Fruit fly (Drosophila melanogaster): ENCODE results near the gene CG5004.
A peak's percentile ranks its signal among the peaks of the same experiment; 100 is the strongest.

The CG5004 gene

dm6 chrX:17125017-17125821, 17.8 kb downstream of the CG5004 start (continued):
- TF ChIP-seq B-H1 (GFP tag; IDR thresholded peaks at IDR 0.05): peak; percentile 53; the same call in 2 of the 3 replicates
- no peak for TF ChIP-seq CG2116 (GFP tag; optimal IDR thresholded peaks at IDR 0.05)
- TF ChIP-seq Dek (tag; optimal IDR thresholded peaks at IDR 0.05): peak; percentile 47
- peak; percentile 65; the same call in 2 of the 3 replicates for TF ChIP-seq zfh1 (GFP tag; IDR thresholded peaks at IDR 0.05)
- peak; percentile 1 for TF ChIP-seq HLH54F (GFP tag; optimal IDR thresholded peaks at IDR 0.05)
- TF ChIP-seq CG8765 (GFP tag; IDR thresholded peaks at IDR 0.05): peak; percentile 58; the same call in 1 of the 2 replicates
- TF ChIP-seq CG2202 (tag; optimal IDR thresholded peaks at IDR 0.05): peak; percentile 2
- TF ChIP-seq CG4820 (GFP tag; optimal IDR thresholded peaks at IDR 0.05): peak; percentile 27
- peak; percentile 9 for TF ChIP-seq Max (GFP tag; optimal IDR thresholded peaks at IDR 0.05)
- TF ChIP-seq BtbVII (GFP tag; optimal IDR thresholded peaks at IDR 0.05): peak; percentile 86
- TF ChIP-seq Mrtf (GFP tag; IDR thresholded peaks at IDR 0.05): 0 out of 3 replicates have a peak, but pooled peaks have one; percentile 40
- TF ChIP-seq CG15514 (GFP tag; optimal IDR thresholded peaks at IDR 0.05): peak; percentile 55
- TF ChIP-seq wor (GFP tag; IDR thresholded peaks at IDR 0.05): peak; percentile 46
- TF ChIP-seq CoRest (tag; optimal IDR thresholded peaks at IDR 0.05): peak; percentile 54
- no peak for TF ChIP-seq Hr39 (optimal IDR thresholded peaks at IDR 0.05)
- TF ChIP-seq Oaz (GFP tag; IDR thresholded peaks at IDR 0.05): 0 out of 2 replicates have a peak, but pooled peaks have one; percentile 31
- peak; percentile 34 for TF ChIP-seq stwl (tag; optimal IDR thresholded peaks at IDR 0.05)
- TF ChIP-seq dan (GFP tag; IDR thresholded peaks at IDR 0.05): no peak
- no peak for TF ChIP-seq CG12942 (GFP tag; optimal IDR thresholded peaks at IDR 0.05)
- TF ChIP-seq Lhr (GFP tag; optimal IDR thresholded peaks at IDR 0.05): no peak
- TF ChIP-seq Gug (GFP tag; IDR thresholded peaks at IDR 0.05): peak; percentile 26; the same call in 3 of the 4 replicates
- no peak for TF ChIP-seq CG8089 (GFP tag; optimal IDR thresholded peaks at IDR 0.05)
- no peak for TF ChIP-seq Dip2 (GFP tag; IDR thresholded peaks at IDR 0.05)
- no peak for TF ChIP-seq HmgD (GFP tag; optimal IDR thresholded peaks at IDR 0.05)
- no peak for TF ChIP-seq slp2 (GFP tag; optimal IDR thresholded peaks at IDR 0.05)
- TF ChIP-seq sqz (GFP tag; optimal IDR thresholded peaks at IDR 0.05): peak; percentile 100
- peak; percentile 70 for TF ChIP-seq Sox100B (GFP tag; optimal IDR thresholded peaks at IDR 0.05)
- no peak for TF ChIP-seq CG11560 (tag; IDR thresholded peaks at IDR 0.05)
- TF ChIP-seq Dad (GFP tag; optimal IDR thresholded peaks at IDR 0.05): no peak
- no peak for TF ChIP-seq CG8478 (optimal IDR thresholded peaks at IDR 0.05)
- TF ChIP-seq sisA (GFP tag; IDR thresholded peaks at IDR 0.05): peak; percentile 55
- TF ChIP-seq toy (GFP tag; IDR thresholded peaks at IDR 0.05): 0 out of 2 replicates have a peak, but pooled peaks have one; percentile 10
- TF ChIP-seq nau (GFP tag; optimal IDR thresholded peaks at IDR 0.05): peak; percentile 18
- TF ChIP-seq pnt (GFP tag; optimal IDR thresholded peaks at IDR 0.05): peak; percentile 36
- peak; percentile 45 for TF ChIP-seq CG14667 (GFP tag; IDR thresholded peaks at IDR 0.05)
- peak; percentile 62 for TF ChIP-seq CG7556 (GFP tag; optimal IDR thresholded peaks at IDR 0.05)
- TF ChIP-seq lbe (GFP tag; optimal IDR thresholded peaks at IDR 0.05): no peak
- peak; percentile 78 for TF ChIP-seq Ada2b (GFP tag; IDR thresholded peaks at IDR 0.05)
- TF ChIP-seq CG17912 (GFP tag; optimal IDR thresholded peaks at IDR 0.05): no peak
- peak; percentile 93 for TF ChIP-seq CG13287 (GFP tag; IDR thresholded peaks at IDR 0.05; ENCODE audit: partially characterized antibody)
- no peak for TF ChIP-seq luna (GFP tag; optimal IDR thresholded peaks at IDR 0.05)
- peak; percentile 62 for TF ChIP-seq CG17328 (GFP tag; IDR thresholded peaks at IDR 0.05)
- peak; percentile 37; the same call in 1 of the 2 replicates for TF ChIP-seq CG1024 (GFP tag; IDR thresholded peaks at IDR 0.05)
- peak; percentile 97 for TF ChIP-seq Doc3 (GFP tag; IDR thresholded peaks at IDR 0.05; ENCODE audit: partially characterized antibody)
- TF ChIP-seq CG10543 (GFP tag; optimal IDR thresholded peaks at IDR 0.05): peak; percentile 49
- no peak for TF ChIP-seq gcm2 (GFP tag; optimal IDR thresholded peaks at IDR 0.05)
- TF ChIP-seq Deaf1 (tag; optimal IDR thresholded peaks at IDR 0.05): peak; percentile 48
- peak; percentile 62 for TF ChIP-seq kah (GFP tag; optimal IDR thresholded peaks at IDR 0.05)
- TF ChIP-seq CG6175 (GFP tag; IDR thresholded peaks at IDR 0.05): peak; percentile 21; the same call in 1 of the 3 replicates
- peak; percentile 45 for TF ChIP-seq CG11723 (GFP tag; optimal IDR thresholded peaks at IDR 0.05)

Measured in whole organism, embryonic.